Worm (Caenorhabditis elegans) whole organism, L4/young adult: Measurements from ENCODE around the gene F52B11.2.

Experiments
- W03F9.2 ChIP-seq: fragments of 150-350 bp; optimal IDR thresholded peaks from 2 replicates; lab custom pipeline; 2014; ENCODE audit warnings: missing biosample characterization, missing genetic modification characterization
- dao-5 ChIP-seq: sonication (generic microtip); optimal IDR thresholded peaks from 2 replicates; lab custom pipeline; 2016; ENCODE audit warnings: missing genotype, missing genetic modification characterization, moderate library complexity, missing compliant biosample characterization
- him-1 ChIP-seq: sonication (generic microtip); optimal IDR thresholded peaks from 2 replicates; lab custom pipeline; 2016; ENCODE audit warnings: missing genotype, missing genetic modification reagents, missing genetic modification characterization, missing compliant biosample characterization

F52B11.2 gene

DNA sequence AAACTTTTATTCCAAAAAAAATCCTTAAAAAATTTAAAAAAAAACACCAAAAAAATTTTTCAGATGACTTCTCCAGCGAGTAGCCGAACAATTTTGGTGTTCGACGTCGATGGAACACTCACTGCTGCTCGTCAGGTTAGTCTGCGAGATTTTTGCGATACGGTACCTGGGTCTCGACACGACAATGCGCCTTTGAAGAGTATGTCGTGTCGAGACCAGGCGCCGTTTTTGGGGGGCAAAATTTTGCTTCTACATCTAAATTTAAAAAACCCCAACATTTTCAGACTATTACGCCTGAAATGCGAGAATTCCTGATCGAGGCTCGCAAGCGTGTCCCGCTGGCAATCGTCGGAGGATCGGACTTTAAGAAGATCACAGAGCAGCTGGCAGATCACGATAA, at the start of gene F52B11.2:
F52B11.2 (plus strand) TSS at position 64 of the 400 bp plus-strand sequence.
- no peak for TF ChIP-seq W03F9.2 (tag; lab: Kevin White, UChicago)
- no peak for TF ChIP-seq him-1 (tag; lab: Kevin White, UChicago)
- no peak for TF ChIP-seq dao-5 (tag; lab: Kevin White, UChicago)

DNA sequence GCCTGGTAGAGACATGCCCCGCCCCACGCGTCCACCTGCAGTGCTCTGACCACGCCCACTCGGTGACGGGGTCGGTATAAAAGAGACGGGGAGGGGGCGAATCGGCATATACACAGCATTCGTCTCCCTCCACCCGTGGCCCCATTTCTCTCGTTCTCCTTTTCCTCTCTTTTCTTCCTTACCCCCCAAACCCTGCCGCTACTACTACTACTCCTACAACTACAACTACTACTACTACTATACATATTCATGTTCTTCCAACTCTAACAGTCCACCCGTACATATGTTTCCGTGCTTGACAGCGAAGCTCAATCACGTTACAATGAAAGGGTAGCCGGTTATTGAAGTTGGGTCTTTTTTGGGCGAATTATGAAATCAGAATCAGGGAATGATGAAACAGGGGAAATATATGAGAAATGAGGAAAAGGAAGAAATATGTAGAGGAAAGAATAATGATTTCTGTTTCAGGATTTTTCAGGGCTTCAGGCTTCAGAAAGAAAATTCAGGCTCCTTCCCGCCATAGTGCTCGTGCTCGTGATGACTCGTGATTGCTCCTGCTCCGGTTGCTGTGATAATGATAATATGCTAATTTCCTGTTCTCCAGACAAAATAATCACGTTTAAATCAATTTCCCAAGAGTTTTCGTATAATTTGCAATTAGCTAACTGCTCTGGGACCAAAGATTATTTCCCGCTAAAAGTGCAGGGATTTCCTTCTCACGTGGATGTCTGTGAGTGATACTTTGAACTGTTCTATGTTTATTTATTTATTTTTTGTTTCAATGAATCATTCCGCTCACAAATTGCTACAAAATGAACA, 49.4 kb upstream of the F52B11.2 start:
- TF ChIP-seq W03F9.2 (tag; lab: Kevin White, UChicago) = no peak
- TF ChIP-seq him-1 (tag; lab: Kevin White, UChicago) = peak; percentile 84

DNA sequence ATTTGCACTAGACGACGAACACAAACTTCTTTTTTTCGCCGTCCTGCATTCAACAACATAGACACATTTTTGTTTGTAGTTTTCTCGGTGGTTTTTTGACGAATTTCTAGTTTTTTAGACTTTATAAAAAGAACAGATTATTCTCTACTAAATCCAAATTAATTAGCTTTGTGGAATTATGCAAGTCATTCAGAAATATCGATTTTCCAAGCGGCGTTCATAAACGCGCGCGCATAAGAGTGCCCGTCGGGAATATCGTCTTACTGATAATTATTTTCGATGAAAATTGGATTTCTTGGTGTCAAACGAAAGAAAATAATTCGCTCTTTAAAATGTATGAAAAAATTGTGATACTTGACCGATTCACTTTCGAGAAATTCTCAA, 48.8 kb upstream of the F52B11.2 start:
- TF ChIP-seq him-1 (tag; lab: Kevin White, UChicago) (no peak), dao-5 (tag; lab: Kevin White, UChicago) (no peak), W03F9.2 (tag; lab: Kevin White, UChicago) (no peak)

DNA sequence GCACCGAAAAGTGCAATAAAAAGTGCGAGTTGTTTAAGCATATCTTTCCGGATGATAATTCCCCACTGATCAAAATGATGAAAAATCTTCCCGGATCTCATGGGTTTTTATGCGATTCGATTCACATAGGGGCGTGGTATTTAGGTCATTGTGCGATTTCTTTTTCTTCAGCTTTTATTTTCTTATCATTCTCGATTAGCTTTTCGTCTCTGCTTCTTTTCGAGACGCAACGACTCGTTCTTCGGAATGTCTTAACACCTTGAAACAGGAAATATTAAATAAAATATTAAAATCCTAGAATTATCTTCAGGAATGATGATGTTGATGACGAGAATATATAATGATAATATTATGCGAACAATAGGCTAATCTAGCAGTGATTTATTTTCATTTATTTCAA, 39.7 kb upstream of the F52B11.2 start, which contains the start of gene Y37A1B.7:
Y37A1B.7 (minus strand) TSS at position 101 of the 400 bp plus-strand sequence.
- no peak for TF ChIP-seq W03F9.2 (tag; lab: Kevin White, UChicago)
- TF ChIP-seq him-1 (tag; lab: Kevin White, UChicago) = no peak
- TF ChIP-seq dao-5 (tag; lab: Kevin White, UChicago) = no peak

DNA sequence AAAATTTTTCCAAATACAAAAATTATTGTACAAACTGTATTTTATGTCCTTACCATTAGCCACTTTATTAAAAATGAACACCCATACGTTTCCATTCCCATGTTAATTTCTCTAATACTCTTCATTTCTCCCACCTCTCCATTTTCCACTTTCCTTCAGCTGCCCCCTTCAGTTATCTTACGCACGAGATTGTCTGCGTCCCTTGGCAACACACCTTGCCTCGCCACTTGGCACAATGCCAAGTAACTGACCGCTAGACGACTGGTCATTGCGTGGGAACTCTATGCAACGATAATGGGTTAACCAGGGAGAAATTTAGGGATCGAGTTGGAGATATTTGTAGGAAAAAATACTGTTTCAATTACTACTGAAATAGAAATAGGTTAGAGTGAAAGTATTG, 36.6 kb upstream of the F52B11.2 start:
- no peak for TF ChIP-seq him-1 (tag; lab: Kevin White, UChicago)
- TF ChIP-seq W03F9.2 (tag; lab: Kevin White, UChicago) = no peak
- TF ChIP-seq dao-5 (tag; lab: Kevin White, UChicago) = no peak

- no peak for TF ChIP-seq him-1 (tag; lab: Kevin White, UChicago)
Measured at ce11 chrIV:14050442-14050841, 32.9 kb upstream of the F52B11.2 start.

DNA sequence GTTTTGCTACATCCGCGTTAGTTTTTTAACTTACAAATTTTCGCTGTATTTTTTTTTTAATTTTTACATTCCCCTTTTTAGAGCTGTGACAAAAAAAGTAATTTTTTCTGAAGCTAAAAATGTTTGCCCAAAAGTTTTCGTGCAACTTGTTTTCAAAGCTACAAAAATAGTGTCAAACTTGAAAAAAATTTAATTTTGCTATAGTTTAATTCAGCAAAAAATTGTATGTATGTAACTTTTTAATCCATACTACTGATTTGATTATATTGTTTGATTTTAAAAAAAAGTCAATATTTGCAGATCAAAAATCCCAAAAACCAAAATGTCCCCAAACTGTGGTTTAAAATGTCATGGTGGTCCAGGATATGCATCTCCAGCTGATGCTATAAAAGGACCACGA, 32.5 kb upstream of the F52B11.2 start, which contains the start of gene semo-1:
semo-1 (plus strand) TSS at position 301 of the 400 bp plus-strand sequence.
- no peak for TF ChIP-seq dao-5 (tag; lab: Kevin White, UChicago)
- no peak for TF ChIP-seq W03F9.2 (tag; lab: Kevin White, UChicago)
- no peak for TF ChIP-seq him-1 (tag; lab: Kevin White, UChicago)

DNA sequence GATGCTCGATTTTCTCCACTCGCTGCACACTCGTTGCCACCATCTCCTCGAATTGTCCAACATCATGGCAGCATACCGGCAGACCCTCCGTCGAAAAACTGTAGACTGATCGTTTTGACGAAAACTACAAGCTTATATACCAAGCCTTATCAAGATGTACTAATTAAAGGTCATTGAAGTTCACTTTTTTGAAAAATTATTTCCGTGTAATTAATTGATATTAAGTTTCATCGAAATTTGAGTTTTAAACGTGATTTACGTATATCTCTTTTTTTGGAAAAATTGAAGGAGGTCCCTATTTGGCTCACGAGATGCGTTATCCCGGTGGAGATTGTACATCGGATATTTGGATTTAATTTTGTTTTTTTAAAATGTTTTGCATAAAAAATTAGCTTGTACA, 22.8 kb upstream of the F52B11.2 start, which contains the start of gene Y37A1B.4:
Y37A1B.4 (minus strand) TSS at position 101 of the 400 bp plus-strand sequence.
- TF ChIP-seq dao-5 (tag; lab: Kevin White, UChicago) (no peak), him-1 (tag; lab: Kevin White, UChicago) (no peak), W03F9.2 (tag; lab: Kevin White, UChicago) (no peak)

DNA sequence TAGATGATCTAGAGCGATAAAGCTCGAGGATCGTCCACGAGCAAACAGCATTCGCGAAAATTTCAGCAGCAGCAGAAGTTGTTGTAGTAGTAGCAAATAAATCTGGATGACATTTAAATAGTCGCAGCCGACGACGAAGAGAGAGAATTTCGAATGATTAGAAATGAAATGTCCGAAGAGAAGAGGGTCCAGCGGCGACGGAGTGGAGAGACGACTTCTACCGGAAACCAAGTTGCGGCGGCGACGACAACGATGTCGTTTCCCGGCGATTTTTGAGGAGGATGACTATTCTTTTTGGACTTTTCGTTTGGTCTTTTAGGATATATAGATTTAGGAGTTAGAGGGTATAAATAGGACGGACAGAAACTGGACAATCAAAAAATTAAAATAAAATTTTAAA, 17.0 kb upstream of the F52B11.2 start:
- no peak for TF ChIP-seq dao-5 (tag; lab: Kevin White, UChicago)

DNA sequence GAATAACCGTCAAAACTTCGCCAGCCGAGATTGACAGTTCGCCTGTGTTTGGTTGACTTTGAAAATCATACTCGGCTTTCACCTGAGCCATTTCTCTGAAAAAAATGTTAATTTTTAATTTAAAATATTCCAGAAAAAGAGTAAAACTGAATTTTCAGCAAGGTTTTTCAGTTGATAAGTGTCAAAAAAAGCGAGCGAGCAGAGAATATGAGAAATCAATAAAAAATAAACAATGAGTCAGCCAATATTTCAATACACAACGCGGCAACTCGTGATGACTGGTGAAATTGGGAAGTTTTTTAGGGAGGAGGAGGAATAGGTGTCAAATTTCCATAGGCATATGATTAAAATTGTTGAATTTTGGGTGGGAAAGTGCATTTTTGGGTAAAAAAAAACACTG, 13.6 kb upstream of the F52B11.2 start, which contains the start of gene lst-4:
lst-4 (minus strand) TSS at position 101 of the 400 bp plus-strand sequence.
- TF ChIP-seq dao-5 (tag; lab: Kevin White, UChicago) = no peak
- TF ChIP-seq him-1 (tag; lab: Kevin White, UChicago) = no peak
- TF ChIP-seq W03F9.2 (tag; lab: Kevin White, UChicago) = no peak

DNA sequence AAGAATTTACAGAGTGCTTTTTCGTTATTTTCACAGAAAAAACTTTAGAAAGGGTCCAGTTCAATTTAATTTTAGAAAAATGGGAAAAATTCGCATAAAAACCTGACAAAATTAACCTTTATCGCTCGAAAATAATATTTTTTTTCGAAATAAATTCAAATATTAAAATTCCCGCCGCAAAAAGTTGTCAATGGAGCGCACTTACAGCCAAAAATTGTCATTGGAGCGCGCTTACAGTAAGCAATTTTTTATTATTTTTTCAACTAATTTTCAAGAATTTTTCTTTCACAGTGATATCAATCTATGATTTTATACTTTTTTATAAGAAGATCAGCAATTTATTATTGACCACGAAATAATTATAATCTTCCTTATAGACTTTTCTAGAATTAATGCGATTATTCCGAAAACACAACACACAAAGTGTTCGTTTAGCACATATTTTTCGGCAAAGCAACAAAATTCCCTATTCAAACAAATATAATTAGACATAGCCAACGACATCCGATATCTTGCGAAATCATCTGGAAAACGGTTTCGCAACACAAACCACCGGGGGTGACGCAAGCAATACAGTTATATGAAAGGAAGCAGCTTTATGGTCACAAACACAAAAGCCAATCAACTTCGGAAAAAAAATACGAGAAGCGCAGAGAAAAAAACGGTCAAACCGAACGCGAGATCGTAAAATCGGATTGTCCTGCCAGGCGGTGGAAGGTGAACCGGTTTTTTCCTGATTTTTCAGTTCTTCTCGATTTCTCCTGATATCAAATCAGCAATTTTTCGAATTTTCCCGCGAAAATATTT, 13.0 kb upstream of the F52B11.2 start:
- no peak for TF ChIP-seq dao-5 (tag; lab: Kevin White, UChicago)
- TF ChIP-seq W03F9.2 (tag; lab: Kevin White, UChicago) = peak; percentile 44

ce11 chrIV:14070992-14071289, 12.4 kb upstream of the F52B11.2 start:
- TF ChIP-seq him-1 (tag; lab: Kevin White, UChicago) = no peak
- peak; percentile 36 for TF ChIP-seq W03F9.2 (tag; lab: Kevin White, UChicago)

DNA sequence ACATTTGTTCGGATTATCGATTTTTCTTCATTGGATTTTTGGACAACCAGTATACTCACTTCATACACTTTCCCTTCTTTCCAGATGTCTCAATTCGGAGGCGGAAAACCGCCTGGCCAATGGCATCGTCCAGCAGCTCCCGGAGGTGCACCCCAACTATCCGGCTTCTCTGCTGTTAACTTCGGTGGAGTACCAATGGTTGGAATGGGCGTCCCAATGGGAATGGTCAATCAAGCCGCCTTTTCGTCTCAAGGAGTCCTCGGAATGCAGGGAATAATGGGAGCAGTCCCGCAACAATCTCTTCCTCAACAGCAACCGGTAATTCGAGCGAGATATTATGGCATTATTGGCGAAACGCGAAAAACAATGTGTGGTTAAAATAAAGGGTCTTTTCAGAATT, 11.9 kb upstream of the F52B11.2 start, which contains the start of gene ccar-1:
ccar-1 (plus strand) TSS at position 83 of the 400 bp plus-strand sequence.
- no peak for TF ChIP-seq dao-5 (tag; lab: Kevin White, UChicago)
- TF ChIP-seq W03F9.2 (tag; lab: Kevin White, UChicago) = no peak
- no peak for TF ChIP-seq him-1 (tag; lab: Kevin White, UChicago)
